Fruit fly (Drosophila melanogaster): ENCODE results near the gene CG46026.

Gene CG46026

dm6 chr3R:6298828-6299227 lies 7.9 kb upstream of the CG46026 start, which contains the start of gene Osi14:
Gene Osi14, plus strand, starts transcription at chr3R:6299128.
- TF ChIP-seq CG8478 (optimal IDR thresholded peaks at IDR 0.05), result no peak

dm6 chr3R:6301257-6301839 lies 5.3 kb upstream of the CG46026 start, which contains the start of gene Osi15:
Gene Osi15, plus strand, starts transcription at chr3R:6301804.
- TF ChIP-seq psq (optimal IDR thresholded peaks at IDR 0.05) (no peak), Dll (optimal IDR thresholded peaks at IDR 0.05) (no peak), CG8478 (optimal IDR thresholded peaks at IDR 0.05) (no peak), usp (GFP tag; optimal IDR thresholded peaks at IDR 0.05) (no peak), EcR (GFP tag; optimal IDR thresholded peaks at IDR 0.05) (no peak), pan (optimal IDR thresholded peaks at IDR 0.05) (no peak)

dm6 chr3R:6303738-6304137 lies 2.9 kb upstream of the CG46026 start, which contains the start of gene CG46396:
Gene CG46396, plus strand, starts transcription at chr3R:6304038.
- no peak for TF ChIP-seq Dll (optimal IDR thresholded peaks at IDR 0.05)
- no peak for TF ChIP-seq CG8478 (optimal IDR thresholded peaks at IDR 0.05)
- TF ChIP-seq usp (GFP tag; optimal IDR thresholded peaks at IDR 0.05), result no peak
- TF ChIP-seq psq (optimal IDR thresholded peaks at IDR 0.05), result no peak
- TF ChIP-seq pan (optimal IDR thresholded peaks at IDR 0.05), result no peak
- no peak for TF ChIP-seq EcR (GFP tag; optimal IDR thresholded peaks at IDR 0.05)

dm6 chr3R:6304947-6305346 lies 1.7 kb upstream of the CG46026 start, which contains the start of gene Osi16:
Gene Osi16, plus strand, starts transcription at chr3R:6305247.
- no peak for TF ChIP-seq usp (GFP tag; optimal IDR thresholded peaks at IDR 0.05)
- TF ChIP-seq pan (optimal IDR thresholded peaks at IDR 0.05), result no peak

dm6 chr3R:6309676-6310075 lies 3.0 kb downstream of the CG46026 start, which contains the start of gene CG31560:
Gene CG31560, plus strand, starts transcription at chr3R:6309976.
- no peak for TF ChIP-seq pan (optimal IDR thresholded peaks at IDR 0.05)
- no peak for TF ChIP-seq usp (GFP tag; optimal IDR thresholded peaks at IDR 0.05)
- TF ChIP-seq Dll (optimal IDR thresholded peaks at IDR 0.05), result no peak
- TF ChIP-seq CG8478 (optimal IDR thresholded peaks at IDR 0.05), result no peak
- TF ChIP-seq EcR (GFP tag; optimal IDR thresholded peaks at IDR 0.05), result no peak
- no peak for TF ChIP-seq psq (optimal IDR thresholded peaks at IDR 0.05)

dm6 chr3R:6311641-6312259 lies 5.1 kb downstream of the CG46026 start, which contains the start of gene Osi17:
Gene Osi17, plus strand, starts transcription at chr3R:6311772.
- TF ChIP-seq pan (optimal IDR thresholded peaks at IDR 0.05), result no peak
- no peak for TF ChIP-seq psq (optimal IDR thresholded peaks at IDR 0.05)
- TF ChIP-seq Dll (optimal IDR thresholded peaks at IDR 0.05), result no peak
- no peak for TF ChIP-seq usp (GFP tag; optimal IDR thresholded peaks at IDR 0.05)
- TF ChIP-seq CG8478 (optimal IDR thresholded peaks at IDR 0.05), result no peak
- TF ChIP-seq EcR (GFP tag; optimal IDR thresholded peaks at IDR 0.05), result no peak

dm6 chr3R:6315078-6315477 lies 8.4 kb downstream of the CG46026 start:
- TF ChIP-seq pan (optimal IDR thresholded peaks at IDR 0.05) (no peak), Dll (optimal IDR thresholded peaks at IDR 0.05) (no peak), EcR (GFP tag; optimal IDR thresholded peaks at IDR 0.05) (no peak), CG8478 (optimal IDR thresholded peaks at IDR 0.05) (no peak), psq (optimal IDR thresholded peaks at IDR 0.05) (no peak), usp (GFP tag; optimal IDR thresholded peaks at IDR 0.05) (no peak)

dm6 chr3R:6329774-6330298 lies 23.2 kb downstream of the CG46026 start, which contains the start of gene Osi18:
Gene Osi18, plus strand, starts transcription at chr3R:6330248.
- no peak for TF ChIP-seq EcR (GFP tag; optimal IDR thresholded peaks at IDR 0.05)

dm6 chr3R:6334906-6335433 lies 28.3 kb downstream of the CG46026 start, which contains the start of gene Osi19:
Gene Osi19, plus strand, starts transcription at chr3R:6335362.
- TF ChIP-seq psq (optimal IDR thresholded peaks at IDR 0.05) (no peak), Dll (optimal IDR thresholded peaks at IDR 0.05) (no peak), CG8478 (optimal IDR thresholded peaks at IDR 0.05) (no peak), usp (GFP tag; optimal IDR thresholded peaks at IDR 0.05) (no peak)

- TF ChIP-seq usp (GFP tag; optimal IDR thresholded peaks at IDR 0.05) (no peak), CG8478 (optimal IDR thresholded peaks at IDR 0.05) (no peak)
Observed at dm6 chr3R:6337397-6337796, 30.7 kb downstream of the CG46026 start.

dm6 chr3R:6339795-6340194 lies 33.1 kb downstream of the CG46026 start, which contains the start of gene Osi20:
Gene Osi20, plus strand, starts transcription at chr3R:6340095.
- no peak for TF ChIP-seq usp (GFP tag; optimal IDR thresholded peaks at IDR 0.05)
- TF ChIP-seq EcR (GFP tag; optimal IDR thresholded peaks at IDR 0.05), result no peak
- TF ChIP-seq pan (optimal IDR thresholded peaks at IDR 0.05), result no peak
- TF ChIP-seq psq (optimal IDR thresholded peaks at IDR 0.05), result no peak
- no peak for TF ChIP-seq CG8478 (optimal IDR thresholded peaks at IDR 0.05)
- TF ChIP-seq Dll (optimal IDR thresholded peaks at IDR 0.05), result no peak

- TF ChIP-seq Dll (optimal IDR thresholded peaks at IDR 0.05) (no peak), pan (optimal IDR thresholded peaks at IDR 0.05) (no peak), EcR (GFP tag; optimal IDR thresholded peaks at IDR 0.05) (no peak), CG8478 (optimal IDR thresholded peaks at IDR 0.05) (no peak), psq (optimal IDR thresholded peaks at IDR 0.05) (no peak), usp (GFP tag; optimal IDR thresholded peaks at IDR 0.05) (no peak)
Observed at dm6 chr3R:6341668-6342067, 35.0 kb downstream of the CG46026 start, which contains the start of gene CG17917. Gene CG17917, plus strand, starts transcription at chr3R:6341968.

Measured in whole organism.